Fruit fly (Drosophila melanogaster) Kc167 (cell line): ENCODE measurements around the gene Edc3.

Source experiments
- Myc ChIP-seq: fragments of >200 bp; optimal IDR thresholded peaks from 2 replicates; lab custom pipeline; 2017; ENCODE audit warnings: missing external identifiers
- Sin3A ChIP-seq: fragments of >200 bp; optimal IDR thresholded peaks from 2 replicates; lab custom pipeline; 2018; ENCODE audit warnings: missing external identifiers
- h ChIP-seq: fragments of >200 bp; optimal IDR thresholded peaks from 3 replicates; lab custom pipeline; 2018; ENCODE audit warnings: missing external identifiers
- insv ChIP-seq: fragments of >200 bp; optimal IDR thresholded peaks from 3 replicates; lab custom pipeline; 2018; ENCODE audit warnings: missing external identifiers
- psq ChIP-seq: fragments of >200 bp; optimal IDR thresholded peaks from 2 replicates; lab custom pipeline; 2017; ENCODE audit warnings: missing external identifiers
- ttk ChIP-seq: sonication (Bioruptor generic); optimal IDR thresholded peaks from 2 replicates; lab custom pipeline; 2017; ENCODE audit warnings: missing external identifiers

Gene Edc3

DNA sequence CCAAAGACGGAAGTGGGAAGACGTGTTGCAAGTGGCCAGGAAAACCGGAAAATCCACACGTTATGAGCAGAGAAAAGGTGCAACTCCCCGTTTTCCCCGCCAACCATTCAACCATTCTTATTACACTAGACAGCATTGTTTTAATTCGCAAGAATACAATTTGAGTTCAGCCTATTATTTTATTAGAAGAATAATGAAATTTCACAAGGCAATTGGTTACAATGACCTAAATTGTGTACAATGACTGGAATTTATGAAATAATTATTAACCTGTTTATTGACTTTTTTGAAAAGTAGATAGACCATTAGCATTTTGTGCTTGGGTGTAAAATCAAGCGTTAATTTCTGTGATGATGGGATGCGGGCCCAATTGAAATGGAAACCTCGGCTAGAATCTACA lies 25.1 kb downstream of the Edc3 start:
- TF ChIP-seq insv: no peak
- no peak for TF ChIP-seq ttk (lab: Kevin White, UChicago)
- no peak for TF ChIP-seq Myc (lab: Kevin White, UChicago)
- no peak for TF ChIP-seq psq (lab: Kevin White, UChicago)
- TF ChIP-seq Sin3A (lab: Kevin White, UChicago): no peak
- TF ChIP-seq h: no peak

DNA sequence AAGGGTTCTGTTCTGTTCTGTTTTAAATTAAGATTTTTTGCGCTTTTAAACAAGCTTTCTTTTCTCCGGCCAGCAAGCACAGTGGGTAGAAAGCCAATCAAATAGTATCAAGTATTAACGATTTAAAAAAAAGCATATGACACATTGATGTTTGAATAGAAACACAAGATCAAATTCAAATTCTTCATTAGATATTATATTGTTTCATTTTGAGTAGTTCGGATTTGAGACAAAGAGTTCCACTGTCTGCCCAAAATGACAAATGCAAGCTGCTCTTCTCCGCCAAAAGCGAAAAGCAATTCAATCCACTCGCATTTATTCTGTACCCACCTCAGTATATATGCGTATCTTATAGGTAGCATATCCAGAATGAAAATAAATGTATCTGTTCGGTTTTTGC lies 27.4 kb downstream of the Edc3 start:
- no peak for TF ChIP-seq Myc (lab: Kevin White, UChicago)
- no peak for TF ChIP-seq Sin3A (lab: Kevin White, UChicago)
- no peak for TF ChIP-seq h
- no peak for TF ChIP-seq insv
- no peak for TF ChIP-seq psq (lab: Kevin White, UChicago)
- TF ChIP-seq ttk (lab: Kevin White, UChicago): no peak

DNA sequence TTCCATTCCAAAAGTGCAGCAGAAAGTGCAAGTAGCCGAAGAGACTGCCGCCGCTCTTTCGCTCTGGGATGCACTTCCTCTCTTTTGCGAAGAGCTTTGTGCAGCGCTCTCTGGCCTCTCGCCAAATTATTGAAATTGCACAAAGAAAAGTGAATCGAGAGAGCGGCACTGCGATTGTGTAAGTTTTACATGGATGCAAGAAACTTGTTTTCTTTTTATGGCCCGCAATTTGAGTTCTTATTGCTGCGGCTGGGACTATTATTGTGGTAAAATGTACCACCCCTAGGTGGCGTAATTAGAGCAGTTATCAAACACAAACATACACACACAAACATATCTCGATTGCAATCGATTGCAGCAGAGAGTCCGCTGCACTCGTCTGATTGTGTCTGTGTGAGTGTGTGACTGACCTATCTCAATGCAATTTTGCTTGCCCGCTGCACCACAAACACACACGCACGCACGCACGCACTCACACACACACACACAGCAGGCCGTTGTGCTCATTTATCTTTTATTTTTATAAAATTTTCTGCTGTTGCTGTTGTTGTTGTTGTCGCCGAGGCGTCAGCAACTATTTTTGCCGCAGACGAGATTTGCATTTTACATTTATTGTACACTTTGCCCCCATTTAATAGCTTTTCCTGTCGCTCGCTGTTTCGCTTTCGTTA lies 29.2 kb downstream of the Edc3 start:
- TF ChIP-seq psq (lab: Kevin White, UChicago) (no peak), Myc (lab: Kevin White, UChicago) (no peak), Sin3A (lab: Kevin White, UChicago) (no peak), ttk (lab: Kevin White, UChicago) (no peak), insv (no peak), h (no peak)

DNA sequence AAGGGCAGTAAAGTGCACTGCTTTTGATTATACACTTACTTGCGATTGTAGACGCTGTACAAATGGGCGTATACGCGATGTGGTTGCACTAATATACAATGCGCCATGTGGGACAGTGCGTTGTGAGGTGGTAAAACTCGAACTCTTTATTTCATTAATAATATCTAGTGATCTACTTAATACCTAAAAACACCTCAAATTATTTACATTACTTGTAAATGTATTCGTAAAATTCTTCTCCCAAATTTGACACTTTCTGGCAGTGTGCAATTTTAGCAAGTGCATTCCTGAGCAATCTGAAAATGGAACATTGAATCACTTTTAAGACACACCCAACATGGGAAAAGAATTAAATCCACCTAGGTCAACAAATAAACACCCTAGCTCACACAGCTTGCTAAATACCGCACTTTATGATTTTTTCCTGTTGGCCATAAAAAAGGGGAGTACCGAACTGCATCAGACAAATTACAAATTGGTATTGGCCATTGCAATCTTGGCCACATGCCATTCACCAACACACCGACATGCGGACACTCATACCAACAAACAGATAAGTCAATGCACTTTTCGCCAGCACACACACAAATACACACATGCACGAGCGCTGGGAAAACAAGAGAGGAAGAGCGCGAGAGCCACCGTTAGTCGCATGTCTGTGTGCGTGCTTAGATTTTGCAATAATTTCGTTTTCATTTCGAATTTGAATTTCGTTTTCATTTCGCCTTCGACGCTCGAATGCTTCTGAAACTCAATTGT lies 30.5 kb downstream of the Edc3 start:
- TF ChIP-seq h (no peak), ttk (lab: Kevin White, UChicago) (no peak), psq (lab: Kevin White, UChicago) (no peak), Myc (lab: Kevin White, UChicago) (no peak), insv (no peak), Sin3A (lab: Kevin White, UChicago) (no peak)

DNA sequence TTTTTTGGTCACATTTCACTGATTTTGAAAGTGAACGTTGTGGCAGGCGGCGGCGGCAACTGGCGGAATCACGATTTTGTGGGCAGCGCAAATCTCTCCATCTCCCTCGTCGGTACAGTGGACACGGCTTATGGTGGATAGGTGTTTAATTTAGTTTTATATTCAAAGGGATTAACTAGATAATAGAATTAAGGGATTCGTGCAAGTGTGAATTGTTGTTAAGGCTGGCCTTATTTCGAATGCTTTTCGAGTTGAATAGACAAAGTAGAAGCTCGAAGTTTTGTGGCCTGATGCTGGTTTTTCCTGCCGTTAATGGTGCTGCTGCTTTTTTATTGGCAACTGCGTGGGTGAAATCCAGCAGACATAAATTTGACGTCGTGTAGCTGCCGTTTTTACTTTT lies 31.7 kb downstream of the Edc3 start:
- no peak for TF ChIP-seq Myc (lab: Kevin White, UChicago)
- TF ChIP-seq psq (lab: Kevin White, UChicago): no peak
- no peak for TF ChIP-seq insv

DNA sequence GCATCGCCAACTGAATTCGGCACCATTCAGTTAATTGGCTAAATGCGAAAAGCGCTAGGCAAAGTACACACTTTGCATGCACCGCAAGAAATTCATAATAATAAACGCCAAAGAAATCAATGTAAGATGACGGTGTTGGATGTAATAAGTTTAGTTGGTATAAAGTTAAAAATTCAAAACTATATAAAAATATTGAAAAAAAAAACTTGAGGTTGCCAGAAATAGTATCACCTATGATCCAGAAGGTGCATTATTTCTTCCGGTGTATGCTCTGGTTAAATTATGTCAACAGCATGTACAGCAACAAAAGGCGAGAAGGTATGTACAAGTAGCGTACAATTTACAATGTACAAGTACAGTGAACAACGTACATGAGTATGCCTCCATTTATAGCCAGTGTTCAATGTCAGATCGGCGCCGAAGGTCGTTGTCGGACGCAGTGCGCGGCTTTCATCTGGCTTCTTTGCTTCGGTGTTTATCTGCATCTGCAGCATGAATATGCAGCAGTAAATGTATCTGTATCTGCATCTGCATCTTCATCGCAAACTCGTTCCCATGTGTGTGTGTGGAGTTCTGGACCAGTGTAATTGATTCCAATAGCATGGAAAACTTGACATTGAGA lies 32.7 kb downstream of the Edc3 start:
- TF ChIP-seq psq (lab: Kevin White, UChicago) (no peak), h (no peak), insv (no peak), ttk (lab: Kevin White, UChicago) (no peak), Sin3A (lab: Kevin White, UChicago) (no peak), Myc (lab: Kevin White, UChicago) (no peak)

DNA sequence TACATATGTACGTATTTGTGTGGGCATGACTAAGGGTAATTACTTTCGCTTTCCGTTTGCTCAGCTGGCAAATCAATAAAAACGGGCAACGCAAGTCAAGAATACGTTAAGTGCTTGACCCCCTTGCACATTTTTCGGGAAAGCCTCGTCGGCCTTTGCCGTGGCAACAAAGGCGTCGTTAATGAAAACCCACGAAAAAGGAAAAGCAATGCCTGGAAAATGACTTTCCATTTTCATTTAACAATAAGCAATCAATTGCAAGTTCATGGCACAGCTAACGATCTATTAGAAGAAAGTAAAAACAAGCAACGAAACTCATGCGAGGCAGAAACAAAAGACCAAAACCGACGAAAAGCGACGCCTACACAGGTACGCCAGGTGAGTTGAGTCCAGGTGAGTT lies 33.6 kb downstream of the Edc3 start:
- TF ChIP-seq Myc (lab: Kevin White, UChicago): no peak
- TF ChIP-seq h: no peak
- no peak for TF ChIP-seq ttk (lab: Kevin White, UChicago)
- TF ChIP-seq insv: no peak
- no peak for TF ChIP-seq Sin3A (lab: Kevin White, UChicago)
- no peak for TF ChIP-seq psq (lab: Kevin White, UChicago)

DNA sequence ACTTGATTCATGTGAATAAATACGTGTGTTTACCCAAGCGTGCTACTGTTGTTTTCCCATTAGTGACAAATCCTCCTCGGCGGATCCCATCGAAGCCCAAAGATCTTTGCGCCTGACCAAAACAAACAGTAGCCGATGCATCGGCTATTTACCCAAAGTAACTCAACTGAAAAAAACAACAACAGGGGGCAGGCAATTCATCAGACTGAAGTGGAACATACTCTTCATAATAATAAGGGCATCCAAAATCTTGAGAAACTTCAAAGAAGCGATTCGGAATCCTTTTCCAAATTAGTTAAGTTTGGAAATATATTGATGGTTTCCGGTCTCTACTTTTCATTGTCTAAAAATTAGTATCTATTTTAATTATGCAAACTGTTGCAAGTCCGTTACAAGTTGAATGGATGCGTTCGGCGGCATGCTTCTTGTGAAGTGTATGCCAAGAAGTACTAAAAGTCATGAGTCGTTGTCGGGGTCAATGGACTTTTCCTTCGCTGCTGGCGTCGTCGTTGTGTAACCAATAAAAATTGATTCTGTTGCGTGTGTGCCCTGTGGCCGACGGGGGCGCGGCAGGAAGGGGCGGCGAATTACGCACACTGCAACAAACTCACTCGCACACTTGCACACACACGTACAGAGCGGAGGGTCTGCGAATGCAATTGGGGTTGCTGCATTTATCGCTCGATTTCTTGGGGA lies 34.2 kb downstream of the Edc3 start:
- TF ChIP-seq ttk (lab: Kevin White, UChicago) (no peak), insv (no peak), h (no peak), psq (lab: Kevin White, UChicago) (no peak), Myc (lab: Kevin White, UChicago) (no peak)

DNA sequence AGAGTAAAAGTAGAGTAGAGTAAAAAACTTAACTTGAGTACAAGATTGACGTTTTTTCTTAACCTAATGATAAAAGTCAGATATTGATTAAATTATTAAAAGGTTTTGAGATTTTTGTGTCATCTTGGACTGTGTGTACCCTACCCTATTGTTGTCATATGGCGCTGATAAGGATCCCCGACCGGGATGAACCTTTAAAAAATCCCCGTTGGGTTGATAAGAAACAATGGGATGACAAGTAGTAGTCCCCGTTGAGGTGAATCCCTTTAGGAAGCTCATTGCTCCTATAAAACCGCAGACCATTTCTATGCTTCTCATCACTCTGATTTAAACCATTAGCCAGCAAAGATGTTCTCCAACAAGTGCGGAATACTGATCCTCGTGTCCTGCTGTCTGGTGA lies 35.1 kb downstream of the Edc3 start, which contains the start of gene edin:
Gene edin (plus strand): TSS at position 340 of the 400 bp plus-strand sequence.
- TF ChIP-seq h (no peak), psq (lab: Kevin White, UChicago) (no peak), Myc (lab: Kevin White, UChicago) (no peak), Sin3A (lab: Kevin White, UChicago) (no peak), insv (no peak), ttk (lab: Kevin White, UChicago) (no peak)

DNA sequence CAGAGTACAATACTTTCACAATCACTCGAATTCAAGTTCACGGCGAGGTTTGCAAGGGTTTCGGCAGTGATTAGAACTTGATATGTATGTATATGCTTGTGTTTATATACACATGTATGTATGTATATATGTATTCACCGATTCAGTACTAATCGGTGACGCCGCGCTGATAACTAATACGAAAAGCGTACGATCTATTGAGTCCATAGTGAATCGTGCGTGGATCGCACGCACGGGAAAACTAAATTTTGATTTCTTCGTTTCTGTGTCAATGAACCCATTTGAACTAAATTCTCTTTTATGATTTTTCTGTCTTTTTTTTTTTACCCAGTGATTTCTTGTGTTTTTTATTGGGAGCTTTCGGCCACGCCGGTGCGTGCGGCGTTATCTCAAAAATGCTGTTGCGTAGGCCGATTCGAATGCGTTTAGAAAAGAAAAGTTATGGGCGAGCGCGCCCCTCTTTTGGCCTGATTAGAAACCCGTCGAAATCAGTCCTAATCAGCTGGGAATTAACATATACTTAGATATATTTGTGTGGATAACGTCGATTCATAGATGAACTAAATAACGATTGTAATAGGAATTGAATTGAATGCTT lies 35.8 kb downstream of the Edc3 start:
- no peak for TF ChIP-seq ttk (lab: Kevin White, UChicago)

DNA sequence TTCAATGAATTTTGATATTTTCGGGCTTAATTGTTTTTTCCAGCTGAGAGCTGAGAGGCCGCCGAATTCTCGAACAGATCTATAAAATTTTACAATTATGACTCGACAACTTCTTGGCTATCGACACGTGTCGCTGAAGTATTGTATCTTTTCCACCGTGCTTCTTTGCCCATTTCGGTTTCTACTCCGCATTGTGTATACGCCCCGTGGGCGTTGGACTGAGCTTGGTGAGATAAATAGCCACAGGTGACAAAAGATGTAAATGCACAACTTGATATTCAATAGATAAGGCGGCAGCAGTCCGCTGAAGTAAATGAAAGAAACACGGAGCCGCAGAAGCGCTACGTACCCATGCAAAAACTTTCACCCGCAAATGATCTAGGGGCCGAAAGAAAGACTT lies 36.4 kb downstream of the Edc3 start:
- no peak for TF ChIP-seq insv
- no peak for TF ChIP-seq psq (lab: Kevin White, UChicago)
- no peak for TF ChIP-seq h
- no peak for TF ChIP-seq Sin3A (lab: Kevin White, UChicago)
- TF ChIP-seq ttk (lab: Kevin White, UChicago): no peak
- TF ChIP-seq Myc (lab: Kevin White, UChicago): no peak
